Fruit fly (Drosophila melanogaster): ENCODE measurements around the gene Cp7Fb.

The Cp7Fb gene

DNA sequence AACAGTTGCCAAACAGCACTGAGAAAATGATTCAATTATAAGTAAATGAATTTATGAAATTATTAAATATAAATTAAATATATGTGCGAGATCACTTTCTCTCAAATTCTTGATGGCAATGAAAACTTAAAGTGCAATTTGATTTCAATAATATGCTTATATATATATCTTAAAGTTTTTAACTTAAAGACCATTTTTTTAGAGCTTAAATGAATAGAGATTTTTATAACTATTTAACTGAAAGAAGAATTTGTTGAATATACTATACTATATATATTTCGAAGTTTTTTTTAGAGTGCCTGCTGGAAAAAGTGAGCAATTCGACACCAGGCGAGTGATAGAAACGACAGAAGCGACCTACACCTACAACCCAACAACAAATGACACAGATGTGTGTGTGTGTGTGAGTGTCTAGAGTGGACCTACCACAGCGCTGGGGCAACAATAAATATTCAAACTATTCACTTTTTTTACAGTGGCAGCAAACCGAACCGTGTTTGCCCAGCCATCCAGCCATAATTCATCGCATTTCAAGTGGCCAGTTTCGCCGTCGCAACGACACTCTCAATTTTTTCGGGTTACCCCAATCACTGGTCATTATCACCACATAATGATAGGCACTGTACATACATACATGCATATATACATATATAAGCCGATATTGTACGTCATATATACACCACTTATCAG is 28.6 kb upstream of the Cp7Fb start (continued):
- TF ChIP-seq CG15073 (GFP tag; optimal IDR thresholded peaks at IDR 0.05) (no peak), CG10267 (tag; optimal IDR thresholded peaks at IDR 0.05) (peak; percentile 77), CG15601 (tag; optimal IDR thresholded peaks at IDR 0.05) (peak; percentile 61), danr (GFP tag; IDR thresholded peaks at IDR 0.05) (no peak), Awh (GFP tag; IDR thresholded peaks at IDR 0.05) (peak; percentile 31; the same call in 1 of the 2 replicates), D (optimal IDR thresholded peaks at IDR 0.05) (no peak), D (GFP tag; optimal IDR thresholded peaks at IDR 0.05) (no peak), emc (GFP tag; optimal IDR thresholded peaks at IDR 0.05) (no peak), nerfin-2 (GFP tag; IDR thresholded peaks at IDR 0.05; ENCODE audit: partially characterized antibody) (no peak), gem (tag; optimal IDR thresholded peaks at IDR 0.05) (peak; percentile 89), Ssrp (tag; optimal IDR thresholded peaks at IDR 0.05) (peak; percentile 81), pros (GFP tag; optimal IDR thresholded peaks at IDR 0.05) (no peak), Kr (GFP tag; optimal IDR thresholded peaks at IDR 0.05) (no peak), CG12769 (tag; optimal IDR thresholded peaks at IDR 0.05) (peak; percentile 48), Chrac-16 (GFP tag; optimal IDR thresholded peaks at IDR 0.05) (no peak), Stat92E (GFP tag; optimal IDR thresholded peaks at IDR 0.05) (no peak), onecut (GFP tag; IDR thresholded peaks at IDR 0.05) (no peak), CG1529 (GFP tag; optimal IDR thresholded peaks at IDR 0.05) (no peak), CG4820 (GFP tag; optimal IDR thresholded peaks at IDR 0.05) (peak; percentile 11), CG14667 (GFP tag; IDR thresholded peaks at IDR 0.05) (no peak), CG7987 (GFP tag; optimal IDR thresholded peaks at IDR 0.05) (no peak), run (tag; optimal IDR thresholded peaks at IDR 0.05) (no peak), Xrp1 (GFP tag; IDR thresholded peaks at IDR 0.05) (peak; percentile 66), ci (GFP tag; IDR thresholded peaks at IDR 0.05) (peak; percentile 75), sc (optimal IDR thresholded peaks at IDR 0.05) (no peak), sc (GFP tag; optimal IDR thresholded peaks at IDR 0.05) (peak; percentile 17), knrl (GFP tag; IDR thresholded peaks at IDR 0.05; ENCODE audit: partially characterized antibody) (no peak), CG12219 (GFP tag; optimal IDR thresholded peaks at IDR 0.05) (no peak), CG30403 (GFP tag; optimal IDR thresholded peaks at IDR 0.05) (peak; percentile 36), ab (GFP tag; optimal IDR thresholded peaks at IDR 0.05) (no peak), CG10462 (GFP tag; optimal IDR thresholded peaks at IDR 0.05) (no peak), CG17328 (GFP tag; IDR thresholded peaks at IDR 0.05) (peak; percentile 64), Hr3 (GFP tag; optimal IDR thresholded peaks at IDR 0.05) (peak; percentile 45), CG7745 (tag; optimal IDR thresholded peaks at IDR 0.05) (no peak), exex (tag; optimal IDR thresholded peaks at IDR 0.05) (peak; percentile 84), CG9437 (GFP tag; optimal IDR thresholded peaks at IDR 0.05) (peak; percentile 54), CG8359 (GFP tag; optimal IDR thresholded peaks at IDR 0.05; ENCODE audit: borderline replicate concordance) (no peak), dan (GFP tag; IDR thresholded peaks at IDR 0.05) (no peak), nmo (GFP tag; optimal IDR thresholded peaks at IDR 0.05) (peak; percentile 79), slp2 (GFP tag; optimal IDR thresholded peaks at IDR 0.05) (no peak), CG11696 (GFP tag; IDR thresholded peaks at IDR 0.05) (no peak), tup (GFP tag; optimal IDR thresholded peaks at IDR 0.05) (no peak), Dref (GFP tag; IDR thresholded peaks at IDR 0.05) (no peak), Doc3 (GFP tag; IDR thresholded peaks at IDR 0.05; ENCODE audit: partially characterized antibody) (no peak), org-1 (GFP tag; optimal IDR thresholded peaks at IDR 0.05) (peak; percentile 7), her (GFP tag; optimal IDR thresholded peaks at IDR 0.05) (no peak), ems (GFP tag; optimal IDR thresholded peaks at IDR 0.05) (no peak), CG30431 (GFP tag; optimal IDR thresholded peaks at IDR 0.05) (no peak), hth (optimal IDR thresholded peaks at IDR 0.05) (no peak), Nf-YC (tag; optimal IDR thresholded peaks at IDR 0.05) (peak; percentile 27), Rx (GFP tag; IDR thresholded peaks at IDR 0.05) (no peak)

Measured in whole organism, embryonic.